Fruit fly (Drosophila melanogaster) whole organism, larva: ENCODE data around the gene Npc2a.

Experiments
- noc ChIP-seq: fragments of 200-800 bp; sonication (Bioruptor generic); optimal IDR thresholded peaks from 3 replicates; lab custom pipeline; 2019; ENCODE audit warnings: missing biosample characterization, mild to moderate bottlenecking, missing genetic modification characterization, moderate library complexity

The Npc2a gene

DNA sequence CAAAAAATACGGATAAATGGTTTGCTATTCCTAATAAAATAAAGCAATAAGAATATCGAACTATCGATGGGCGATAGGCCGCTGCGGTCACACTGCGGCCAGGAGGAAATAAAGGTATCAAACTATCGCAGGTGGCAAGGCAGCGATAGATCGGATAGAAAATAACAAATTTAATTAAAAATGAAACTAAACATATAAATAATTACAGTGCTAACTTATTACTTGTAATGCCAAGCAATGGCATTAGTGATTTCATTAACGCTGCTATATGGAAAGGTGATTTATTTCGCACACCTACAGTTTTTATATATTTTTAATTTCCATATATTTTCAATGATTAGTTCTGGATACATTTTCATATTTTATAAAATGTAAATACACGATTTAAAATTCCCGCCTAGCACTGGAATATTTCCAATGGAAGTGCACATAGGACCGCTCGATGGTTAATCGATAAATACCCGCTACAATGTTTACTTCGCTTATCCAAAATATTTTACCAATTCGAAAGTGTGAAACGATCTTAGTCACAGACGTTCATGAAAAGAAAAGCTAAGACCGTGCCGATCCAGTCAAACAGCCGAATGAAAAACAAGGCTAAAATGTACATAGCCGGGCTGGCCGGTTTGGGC lies 7.3 kb upstream of the Npc2a start, which contains the start of the genes CG15356 and CG15362:
Gene CG15356, minus strand, starts transcription at position 48 of the 632 bp plus-strand sequence.
Gene CG15362, plus strand, starts transcription at position 469 of the 632 bp plus-strand sequence.
- TF ChIP-seq noc (tag; lab: Kevin White, UChicago), result no peak

DNA sequence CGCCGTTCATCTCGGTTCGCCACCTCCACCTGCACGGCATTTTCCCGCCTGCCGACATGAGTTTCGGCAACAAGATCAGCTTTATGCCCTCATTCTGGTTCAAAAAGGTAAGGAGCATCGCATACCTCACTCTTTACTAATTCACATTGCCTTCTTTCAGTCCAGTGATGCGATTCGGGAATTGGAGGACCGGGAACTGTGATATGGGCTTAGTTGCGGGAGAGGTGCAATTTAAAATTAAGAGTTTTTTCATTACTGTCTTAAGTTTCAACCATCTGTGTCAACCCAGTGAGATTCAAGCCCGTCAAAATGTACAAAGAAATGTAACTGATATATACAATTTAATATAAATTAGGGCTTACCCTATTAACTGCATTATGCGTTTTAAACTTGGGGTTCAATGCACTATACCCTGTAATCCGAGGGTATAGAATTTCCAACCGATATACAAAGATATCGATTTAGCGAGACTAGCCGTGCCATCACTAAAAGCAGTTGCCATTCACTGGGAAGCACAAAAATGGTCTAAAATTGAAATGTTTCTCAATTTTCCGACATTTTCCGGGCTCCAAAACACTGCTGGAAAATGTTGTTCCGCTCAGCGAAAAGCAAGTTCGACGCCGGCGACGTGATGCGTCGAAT lies 6.2 kb upstream of the Npc2a start, which contains the start of gene CG7289:
Gene CG7289, plus strand, starts transcription at position 492 of the 642 bp plus-strand sequence.
- TF ChIP-seq noc (tag; lab: Kevin White, UChicago), result no peak

DNA sequence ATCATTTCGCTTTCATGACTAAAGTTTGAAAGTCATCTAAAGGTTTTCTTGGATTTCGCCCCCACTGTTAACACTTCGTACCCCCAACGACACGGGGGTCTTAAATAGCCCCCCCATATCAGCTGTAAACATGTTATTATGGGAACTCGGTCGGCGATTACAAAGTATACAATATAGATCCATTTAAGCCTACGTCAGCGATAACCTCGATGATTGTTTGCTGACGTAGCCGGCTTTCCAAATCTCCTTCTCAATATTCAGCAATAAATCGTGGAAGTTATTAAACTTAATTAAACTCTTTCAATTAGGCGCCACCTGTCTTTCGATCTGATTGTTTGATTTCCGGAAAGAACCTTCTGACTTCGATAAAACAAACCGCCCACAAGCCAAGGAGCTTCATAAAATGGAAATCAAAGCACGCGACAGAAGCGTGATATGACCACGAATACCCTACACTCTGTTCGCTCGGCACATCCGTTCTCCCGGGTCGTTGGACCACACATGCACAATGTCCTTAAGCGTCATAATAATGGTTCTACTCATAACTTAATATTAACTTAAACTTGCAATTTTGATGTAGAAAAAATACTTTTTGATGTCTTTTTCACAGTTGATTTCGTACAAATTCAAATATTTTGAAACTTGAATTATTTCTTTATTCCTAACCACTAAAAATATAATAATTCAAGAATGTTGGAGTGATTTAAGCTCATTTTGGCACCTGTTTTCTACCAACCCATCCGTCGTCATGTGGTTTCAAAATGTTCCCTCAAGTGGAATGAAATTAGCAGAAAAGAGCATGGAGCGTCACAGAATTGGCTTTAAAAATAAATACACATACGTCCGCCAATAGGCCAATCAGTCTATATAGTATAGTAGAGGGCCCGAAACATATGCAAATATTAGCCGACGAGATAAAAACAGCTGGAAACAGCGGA lies 1.5 kb upstream of the Npc2a start:
- peak; percentile 82 for TF ChIP-seq noc (tag; lab: Kevin White, UChicago)

DNA sequence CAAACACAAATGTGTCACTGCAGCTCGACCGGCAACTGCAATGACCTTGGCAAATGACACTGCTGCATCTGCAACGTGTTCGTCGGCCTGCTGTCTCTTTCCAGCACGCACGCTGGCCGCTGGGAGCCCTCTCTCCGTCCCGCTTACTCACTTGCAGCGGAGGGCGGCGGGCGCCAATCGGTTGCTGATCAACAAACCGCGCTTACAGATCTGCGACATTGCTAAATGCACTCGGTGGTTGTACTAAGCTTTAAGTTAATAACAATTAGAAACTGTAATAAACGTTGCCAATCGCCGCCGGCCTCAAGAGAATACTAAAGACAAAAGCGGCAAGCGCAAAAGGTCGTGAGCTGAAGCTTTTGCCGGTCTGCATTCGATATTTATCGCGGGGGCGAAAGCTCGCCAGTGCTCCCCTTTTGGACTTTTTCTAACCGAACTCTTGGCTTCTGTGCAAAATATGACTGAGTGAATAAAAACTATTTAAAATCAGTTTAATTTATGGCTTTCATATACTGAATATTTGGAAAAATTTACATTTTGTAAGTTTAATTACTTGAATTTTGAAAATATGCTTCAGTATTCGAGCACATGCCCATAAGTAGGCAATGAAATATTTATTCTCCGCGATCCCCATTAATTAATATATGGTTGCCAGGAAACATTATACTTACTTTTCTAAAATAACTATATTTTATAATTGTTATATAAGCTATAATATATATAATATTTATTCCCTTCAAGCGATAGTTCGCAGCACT lies 477 bp upstream of the Npc2a start, which contains the start of gene Got2:
Gene Got2, minus strand, starts transcription at position 325 of the 758 bp plus-strand sequence.
- no peak for TF ChIP-seq noc (tag; lab: Kevin White, UChicago)

DNA sequence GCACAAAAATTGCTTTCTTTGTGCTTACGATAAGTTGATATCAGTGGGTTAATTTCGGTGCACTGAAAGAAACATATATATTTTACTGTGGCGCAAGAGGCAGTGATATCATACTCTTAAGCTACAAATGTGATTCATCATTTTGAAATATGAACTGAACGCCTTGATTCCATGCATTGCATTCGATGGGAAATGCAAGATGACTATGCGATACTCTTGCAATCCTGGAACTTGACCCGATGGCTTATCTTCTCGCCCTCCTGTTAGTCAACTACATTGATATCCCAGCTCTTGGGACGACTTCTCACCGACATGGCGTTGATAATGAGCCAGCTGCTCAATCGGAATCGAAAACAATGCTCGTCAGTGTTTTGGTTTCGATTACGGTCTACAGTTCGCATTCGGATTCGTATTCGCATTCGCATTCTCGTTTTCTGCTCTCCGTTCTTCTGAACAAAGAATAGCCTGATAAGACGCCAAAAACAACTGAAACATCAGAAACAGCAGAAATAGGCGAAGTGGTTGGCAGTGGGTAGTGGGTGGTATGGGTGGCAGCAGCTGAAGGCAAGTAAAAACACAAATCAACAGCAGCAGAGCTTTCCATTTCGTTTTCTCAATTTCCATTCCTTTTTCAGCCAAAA lies 1.3 kb downstream of the Npc2a start:
- peak; percentile 28 for TF ChIP-seq noc (tag; lab: Kevin White, UChicago)

DNA sequence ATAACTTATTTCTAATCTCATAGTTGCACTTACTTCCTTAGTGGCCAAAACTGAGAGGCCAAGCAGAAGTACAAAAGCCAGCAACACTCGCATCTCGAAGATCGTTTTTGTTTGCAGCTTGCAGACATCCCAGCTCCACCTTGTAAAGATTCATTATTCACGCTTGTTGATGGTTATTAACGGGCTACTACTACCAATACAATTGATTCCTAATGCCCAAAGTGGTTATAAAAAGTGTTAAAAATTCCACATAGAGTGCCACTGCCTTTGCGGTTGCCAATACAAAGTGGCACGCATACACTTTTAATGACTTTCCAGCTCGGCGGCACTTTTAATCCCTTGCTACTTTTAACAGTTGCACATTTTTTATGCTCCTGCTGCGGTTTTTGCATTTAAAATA lies 4.0 kb downstream of the Npc2a start, which contains the start of gene Obp22a:
Gene Obp22a, minus strand, starts transcription at position 101 of the 400 bp plus-strand sequence.
- no peak for TF ChIP-seq noc (tag; lab: Kevin White, UChicago)

DNA sequence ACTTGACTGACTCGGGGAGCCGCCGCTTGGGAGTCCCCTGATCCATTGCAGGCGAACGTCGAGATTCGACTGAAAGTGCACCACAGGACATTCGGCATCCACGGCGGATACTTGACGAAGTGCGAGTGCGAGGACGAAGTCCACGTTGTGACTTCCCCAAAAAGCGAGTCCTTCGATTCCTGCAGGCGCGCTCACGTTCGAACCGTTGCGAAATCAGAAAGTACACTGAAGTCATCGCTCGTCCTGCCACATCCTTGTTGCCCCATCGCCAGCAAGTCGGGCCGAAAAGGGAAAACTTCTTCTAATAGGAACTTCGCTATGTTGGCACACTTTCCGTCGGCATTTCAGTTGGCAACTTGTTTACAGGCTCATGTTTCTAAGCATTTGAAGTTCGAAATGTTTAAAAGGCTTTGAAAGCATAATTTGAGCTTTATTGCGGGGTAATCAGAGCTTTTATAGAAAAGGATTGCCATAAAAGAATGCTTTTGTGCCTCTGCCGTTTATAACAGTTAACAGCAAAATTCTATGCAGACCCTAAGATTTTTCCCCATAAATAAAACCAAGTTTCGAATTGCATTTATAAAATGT lies 18.1 kb downstream of the Npc2a start, which contains the start of gene CG33543:
Gene CG33543, minus strand, starts transcription at position 232 of the 588 bp plus-strand sequence.
- TF ChIP-seq noc (tag; lab: Kevin White, UChicago), result no peak

DNA sequence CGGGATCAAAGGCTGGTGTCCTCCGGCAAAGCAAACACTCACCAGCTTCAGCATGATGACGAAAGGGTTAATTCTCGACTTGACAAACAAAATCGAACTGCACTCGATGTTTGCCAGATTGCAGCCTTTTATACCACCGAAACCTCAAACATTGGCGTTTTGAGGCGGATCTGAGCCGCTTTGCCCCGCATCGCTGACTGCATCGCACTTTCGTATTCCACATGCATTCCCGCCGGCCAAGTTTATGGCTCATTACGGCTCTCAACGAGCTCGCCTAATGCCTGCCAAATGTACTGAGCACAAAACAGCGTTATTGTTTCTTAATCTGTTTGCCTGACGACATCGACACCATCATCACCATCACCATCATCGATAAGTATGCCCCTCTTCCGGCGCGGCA lies 19.0 kb downstream of the Npc2a start, which contains the start of gene CG15353:
Gene CG15353, minus strand, starts transcription at position 101 of the 400 bp plus-strand sequence.
- TF ChIP-seq noc (tag; lab: Kevin White, UChicago), result no peak

DNA sequence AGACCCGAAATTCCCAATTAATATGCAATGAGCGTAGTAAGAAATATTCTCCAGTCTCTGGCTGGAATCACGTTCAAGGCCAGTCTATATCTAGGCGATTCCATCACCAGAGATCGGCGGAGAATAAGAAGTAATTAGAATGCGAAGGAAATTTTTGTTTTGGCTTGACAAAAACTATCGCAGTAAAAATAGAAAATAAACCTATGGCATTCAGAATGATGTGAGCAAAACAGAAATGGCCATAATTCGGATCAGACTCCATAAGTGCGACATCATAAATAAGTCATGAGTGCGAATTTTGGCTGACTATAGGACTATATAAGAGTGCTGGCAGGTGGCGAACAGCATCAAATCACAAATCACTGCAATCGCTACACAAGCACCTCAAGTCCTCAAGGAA lies 20.0 kb downstream of the Npc2a start, which contains the start of gene Nplp4:
Gene Nplp4, plus strand, starts transcription at position 301 of the 400 bp plus-strand sequence.
- no peak for TF ChIP-seq noc (tag; lab: Kevin White, UChicago)

DNA sequence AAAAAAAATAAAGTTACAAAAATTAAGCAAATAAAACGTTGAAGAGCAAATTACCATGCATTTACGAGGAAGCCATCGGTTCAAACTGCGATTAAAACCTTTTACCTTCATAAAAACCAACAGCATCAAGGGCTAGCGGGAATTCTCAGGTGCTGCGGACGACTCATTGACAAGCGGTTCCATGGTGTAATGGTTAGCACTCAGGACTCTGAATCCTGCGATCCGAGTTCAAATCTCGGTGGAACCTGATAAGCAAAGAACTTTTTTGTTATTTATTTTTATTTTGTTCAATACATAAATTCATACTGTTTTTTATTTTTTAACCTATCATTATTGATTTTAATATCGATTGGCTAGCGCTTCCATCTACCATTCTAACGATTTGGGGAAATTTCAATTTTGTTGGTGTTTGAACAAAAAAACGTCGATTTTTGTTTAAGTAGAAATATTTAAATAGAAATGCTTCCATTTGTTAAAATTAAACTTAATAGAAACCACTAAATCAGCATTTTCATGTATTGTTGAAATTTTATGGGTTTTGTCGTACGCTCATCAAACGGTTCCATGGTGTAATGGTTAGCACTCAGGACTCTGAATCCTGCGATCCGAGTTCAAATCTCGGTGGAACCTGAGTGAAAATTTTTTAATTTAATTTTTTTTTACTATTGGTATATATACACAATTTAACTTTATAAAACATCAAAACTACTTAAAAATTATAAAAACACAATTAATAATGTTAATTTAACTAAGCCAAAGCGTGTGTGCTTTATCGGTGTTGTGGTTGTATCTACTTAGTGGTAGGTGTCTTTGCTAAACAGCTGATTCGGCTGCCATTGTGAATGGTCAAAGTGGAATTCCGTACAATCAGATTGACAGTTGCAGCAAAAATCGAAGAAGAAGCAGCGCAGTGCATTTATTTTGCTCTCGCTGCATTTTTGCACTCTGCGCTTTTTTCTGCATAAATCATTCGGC lies 21.2 kb downstream of the Npc2a start, which contains the start of gene CG4238:
Gene CG4238, plus strand, starts transcription at position 880 of the 975 bp plus-strand sequence.
- TF ChIP-seq noc (tag; lab: Kevin White, UChicago), result no peak

DNA sequence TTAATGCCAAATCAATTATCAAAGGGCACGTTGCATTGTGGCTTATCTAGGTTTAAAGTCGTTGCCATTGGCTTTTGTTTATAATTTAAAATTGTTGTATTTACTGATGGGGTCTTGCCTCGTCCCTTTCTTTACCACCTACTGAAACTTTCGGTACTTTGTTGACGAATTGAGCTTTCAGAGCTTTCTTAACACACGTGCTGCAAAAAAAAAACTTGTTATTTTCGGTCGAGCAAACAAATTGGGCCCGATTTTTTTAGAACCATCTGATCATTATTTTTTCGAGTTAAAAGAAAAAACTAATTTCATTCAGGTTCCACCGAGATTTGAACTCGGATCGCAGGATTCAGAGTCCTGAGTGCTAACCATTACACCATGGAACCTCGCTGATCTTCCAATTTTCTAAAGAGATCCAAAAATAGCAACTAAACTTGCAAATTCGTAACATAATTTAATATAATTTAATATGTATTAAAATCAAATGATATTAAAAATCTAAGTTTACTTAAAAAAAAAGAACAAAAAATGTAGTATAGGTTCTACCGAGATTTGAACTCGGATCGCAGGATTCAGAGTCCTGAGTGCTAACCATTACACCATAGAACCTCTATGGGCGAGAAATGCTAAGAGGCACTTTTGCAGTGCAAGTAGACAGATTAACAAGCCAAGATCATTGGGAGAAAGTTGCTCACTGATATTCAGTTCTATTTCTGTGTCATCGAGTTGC lies 22.4 kb downstream of the Npc2a start:
- peak; percentile 19 for TF ChIP-seq noc (tag; lab: Kevin White, UChicago)

DNA sequence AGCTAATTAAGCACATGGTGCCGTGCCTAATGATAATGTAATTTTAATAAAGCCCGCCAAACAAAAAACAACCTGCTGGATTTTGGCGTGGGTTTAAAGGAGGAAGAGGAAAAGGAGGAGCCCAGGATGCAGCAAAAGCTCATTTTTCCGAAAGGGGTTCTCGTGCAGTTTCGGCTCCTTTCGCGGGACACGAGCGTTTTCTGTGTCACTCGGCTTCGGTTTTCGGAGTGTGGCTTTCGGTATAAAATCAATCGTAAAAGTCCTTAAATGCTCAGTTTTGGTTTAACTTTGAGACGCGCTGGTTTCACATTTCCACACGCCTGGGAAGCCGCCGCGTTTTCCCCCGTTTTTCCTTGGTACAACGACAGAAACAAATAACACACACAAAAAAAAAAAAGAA lies 23.3 kb downstream of the Npc2a start:
- TF ChIP-seq noc (tag; lab: Kevin White, UChicago), result no peak
